Fruit fly (Drosophila melanogaster) whole organism, prepupa: ENCODE data around the gene CG32633.

Experiments
- CG11294 ChIP-seq: fragments of 200-800 bp; sonication (Bioruptor generic); IDR thresholded peaks from 2 replicates; pipeline ENCODE4 v1.3.6; 2022; ENCODE audit warnings: missing biosample characterization, missing genetic modification characterization
- CG31627 ChIP-seq: fragments of 200-800 bp; sonication (Bioruptor generic); optimal IDR thresholded peaks from 3 replicates; lab custom pipeline; 2016; ENCODE audit warnings: missing biosample characterization, missing genetic modification characterization
- CG6276 ChIP-seq: fragments of 200-800 bp; sonication (Bioruptor generic); optimal IDR thresholded peaks from 2 replicates; lab custom pipeline; 2017; ENCODE audit warnings: missing biosample characterization, mild to moderate bottlenecking, missing genetic modification characterization
- Eip78C ChIP-seq: fragments of 200-800 bp; sonication (Bioruptor generic); peaks from one replicate; lab custom pipeline; 2016; ENCODE audit warnings: missing biosample characterization, missing genetic modification characterization
- Smox ChIP-seq: fragments of 200-800 bp; sonication (Bioruptor generic); optimal IDR thresholded peaks from 3 replicates; lab custom pipeline; 2016; ENCODE audit warnings: missing biosample characterization, missing genetic modification characterization
- achi ChIP-seq: fragments of 200-800 bp; sonication (Bioruptor generic); optimal IDR thresholded peaks from 3 replicates; lab custom pipeline; 2016; ENCODE audit warnings: missing biosample characterization, missing genetic modification characterization
- svp ChIP-seq: fragments of 200-800 bp; sonication (Bioruptor generic); peaks from one replicate; lab custom pipeline; 2016; ENCODE audit warnings: missing biosample characterization, missing genetic modification characterization

DNA sequence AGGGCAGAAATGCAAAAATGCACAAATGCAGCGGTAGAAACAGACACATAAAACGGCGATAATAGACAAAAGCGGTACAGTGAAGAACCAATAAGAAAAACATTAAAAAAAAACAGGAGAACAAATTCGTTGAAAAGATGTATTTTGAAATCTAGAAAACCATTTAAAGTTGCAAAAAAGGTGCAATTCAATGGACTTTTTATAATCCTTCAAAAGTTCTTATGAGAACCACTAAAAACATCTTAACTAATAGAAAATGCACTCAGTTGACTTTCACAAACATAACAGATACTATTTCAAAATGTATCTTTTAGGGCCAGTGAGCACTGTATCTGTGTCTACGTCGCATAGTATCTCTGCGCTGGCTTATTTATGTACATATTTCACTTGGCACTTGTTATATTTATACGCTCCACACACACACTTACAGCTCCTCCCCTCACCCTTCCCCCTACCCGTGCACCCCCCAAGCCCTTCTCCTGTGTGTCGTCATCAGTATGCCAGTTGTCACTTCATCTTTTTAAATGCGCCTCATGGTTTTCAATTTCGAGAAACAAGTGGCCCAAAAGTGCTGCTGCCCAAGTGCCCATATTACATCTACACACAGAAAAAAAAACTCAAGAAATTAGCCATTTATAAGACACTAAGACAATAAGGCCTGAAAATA is 4.2 kb downstream of the CG32633 start:
- TF ChIP-seq svp (GFP tag; lab: Kevin White, UChicago) (no peak), CG6276 (peak; percentile 5), CG11294 (GFP tag; lab: Robert Waterston, UW) (no peak; the same call in 1 of the 2 replicates), Smox (GFP tag; lab: Kevin White, UChicago) (no peak), CG31627 (GFP tag; lab: Kevin White, UChicago) (peak; percentile 7), achi (GFP tag; lab: Kevin White, UChicago) (peak; percentile 33), Eip78C (peak; percentile 71)
